Fruit fly (Drosophila melanogaster): ENCODE measurements around the gene Rbm13.

The Rbm13 gene

dm6 chrX:8905545-8906455 is 4.3 kb downstream of the Rbm13 start:
- TF ChIP-seq CG8478 (optimal IDR thresholded peaks at IDR 0.05) (no peak), CTCF (optimal IDR thresholded peaks at IDR 0.05) (no peak)

- TF ChIP-seq CG8478 (optimal IDR thresholded peaks at IDR 0.05) (no peak), CTCF (optimal IDR thresholded peaks at IDR 0.05) (no peak)
These were observed 5.5 kb downstream of the Rbm13 start, which contains the start of gene rdgA for dm6 chrX:8906805-8907546. Gene rdgA, plus strand, starts transcription at chrX:8907068.

dm6 chrX:8907547-8907813 is 6.0 kb downstream of the Rbm13 start:
- TF ChIP-seq CG8478 (optimal IDR thresholded peaks at IDR 0.05) = no peak
- no peak for TF ChIP-seq CTCF (optimal IDR thresholded peaks at IDR 0.05)

- TF ChIP-seq CTCF (optimal IDR thresholded peaks at IDR 0.05) = no peak
- TF ChIP-seq CG8478 (optimal IDR thresholded peaks at IDR 0.05) = no peak
These were observed 6.6 kb downstream of the Rbm13 start for dm6 chrX:8908137-8908536.

- no peak for TF ChIP-seq CTCF (optimal IDR thresholded peaks at IDR 0.05)
- TF ChIP-seq CG8478 (optimal IDR thresholded peaks at IDR 0.05) = no peak
These were observed 10.4 kb downstream of the Rbm13 start for dm6 chrX:8911878-8912277.

dm6 chrX:8923587-8923986 is 22.1 kb downstream of the Rbm13 start, which contains the start of the genes CG12661 and CG43255:
Gene CG12661, minus strand, starts transcription at chrX:8923687.
Gene CG43255, plus strand, starts transcription at chrX:8923960.
- TF ChIP-seq CTCF (optimal IDR thresholded peaks at IDR 0.05) = no peak

- TF ChIP-seq CTCF (optimal IDR thresholded peaks at IDR 0.05) (peak in 1 of 2 experiments; percentile 31), CG8478 (optimal IDR thresholded peaks at IDR 0.05) (no peak)
These were observed 23.3 kb downstream of the Rbm13 start for dm6 chrX:8924778-8925177.
